Fruit fly (Drosophila melanogaster): ENCODE results near the gene CG33772.
"Not testable (repeated sequence)": the region's sequence is repeated elsewhere in the genome, so short reads cannot be mapped to it uniquely, and the experiment has no call there.

The CG33772 gene

dm6 chr3L:22652425-22652824 is at the start of gene CG33772:
Gene CG33772, minus strand, starts transcription at chr3L:22652525.
- no peak for TF ChIP-seq pan (optimal IDR thresholded peaks at IDR 0.05)
- TF ChIP-seq Dll (optimal IDR thresholded peaks at IDR 0.05): no peak
- TF ChIP-seq EcR (GFP tag; optimal IDR thresholded peaks at IDR 0.05): no peak
- TF ChIP-seq usp (GFP tag; optimal IDR thresholded peaks at IDR 0.05): no peak
- no peak for TF ChIP-seq psq (optimal IDR thresholded peaks at IDR 0.05)
- no peak for TF ChIP-seq CG8478 (optimal IDR thresholded peaks at IDR 0.05)

dm6 chr3L:22699133-22699532 is 46.8 kb upstream of the CG33772 start, which contains the start of gene CG45116:
Gene CG45116, plus strand, starts transcription at chr3L:22699433.
- no peak for TF ChIP-seq CG8478 (optimal IDR thresholded peaks at IDR 0.05)
- TF ChIP-seq pan (optimal IDR thresholded peaks at IDR 0.05): no peak
- TF ChIP-seq Dll (optimal IDR thresholded peaks at IDR 0.05): no peak
- no peak for TF ChIP-seq EcR (GFP tag; optimal IDR thresholded peaks at IDR 0.05)
- no peak for TF ChIP-seq usp (GFP tag; optimal IDR thresholded peaks at IDR 0.05)
- no peak for TF ChIP-seq psq (optimal IDR thresholded peaks at IDR 0.05)

- TF ChIP-seq pan (optimal IDR thresholded peaks at IDR 0.05); usp (GFP tag; optimal IDR thresholded peaks at IDR 0.05); Dll (optimal IDR thresholded peaks at IDR 0.05): not testable (repeated sequence)
These were observed 44.6 kb upstream of the CG33772 start, which contains the start of gene CG32453 for dm6 chr3L:22696930-22697329. Gene CG32453, plus strand, starts transcription at chr3L:22697230.

DNA sequence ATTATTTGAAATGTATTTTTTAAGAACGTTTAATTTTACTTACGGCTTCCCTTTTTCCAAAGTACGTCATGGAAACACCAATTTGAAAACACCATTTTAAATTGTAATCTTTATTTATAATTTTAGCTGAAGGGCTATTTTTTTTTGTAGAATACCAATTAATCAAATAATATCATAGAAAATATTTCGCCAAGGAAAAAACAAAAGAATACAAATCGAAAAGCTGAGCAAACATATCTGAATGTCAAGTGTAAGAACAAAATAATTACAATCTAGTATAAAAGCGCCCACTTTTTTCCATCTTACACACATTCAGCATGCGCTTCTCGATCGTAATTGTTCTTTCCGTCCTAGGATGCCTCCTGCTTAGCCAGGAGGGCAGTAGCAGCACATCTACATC is 43.3 kb upstream of the CG33772 start, which contains the start of gene CG14452:
Gene CG14452 (plus strand): TSS at position 301 of the 400 bp plus-strand sequence.
- TF ChIP-seq EcR (GFP tag; optimal IDR thresholded peaks at IDR 0.05) (no peak), Dll (optimal IDR thresholded peaks at IDR 0.05) (no peak), pan (optimal IDR thresholded peaks at IDR 0.05) (no peak), usp (GFP tag; optimal IDR thresholded peaks at IDR 0.05) (no peak), CG8478 (optimal IDR thresholded peaks at IDR 0.05) (no peak), psq (optimal IDR thresholded peaks at IDR 0.05) (no peak)

DNA sequence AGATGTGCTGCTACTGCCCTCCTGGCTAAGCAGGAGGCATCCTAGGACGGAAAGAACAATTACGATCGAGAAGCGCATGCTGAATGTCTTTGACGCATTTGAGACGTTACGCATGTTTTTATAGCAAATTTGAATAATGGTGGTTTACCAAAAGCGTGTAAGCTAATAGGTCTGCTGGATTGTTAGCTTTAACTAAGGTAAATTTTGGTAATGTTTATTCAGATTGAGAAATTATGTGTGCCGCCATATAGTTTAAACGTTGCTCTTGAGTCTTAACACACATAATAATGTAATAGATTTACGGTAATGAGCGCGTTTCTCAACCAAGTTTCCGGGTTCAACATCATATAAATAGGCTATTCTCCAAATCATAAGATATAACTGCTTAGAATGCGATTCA is 41.4 kb upstream of the CG33772 start, which contains the start of the genes CG12546 and CG14453:
Gene CG12546 (minus strand): TSS at position 101 of the 400 bp plus-strand sequence.
Gene CG14453 (plus strand): TSS at position 372 of the 400 bp plus-strand sequence.
- TF ChIP-seq usp (GFP tag; optimal IDR thresholded peaks at IDR 0.05): no peak
- no peak for TF ChIP-seq CG8478 (optimal IDR thresholded peaks at IDR 0.05)
- no peak for TF ChIP-seq pan (optimal IDR thresholded peaks at IDR 0.05)
- TF ChIP-seq Dll (optimal IDR thresholded peaks at IDR 0.05): no peak
- TF ChIP-seq psq (optimal IDR thresholded peaks at IDR 0.05): no peak
- no peak for TF ChIP-seq EcR (GFP tag; optimal IDR thresholded peaks at IDR 0.05)

dm6 chr3L:22692428-22692827 is 40.1 kb upstream of the CG33772 start, which contains the start of gene CG14454:
Gene CG14454, minus strand, starts transcription at chr3L:22692528.
- not testable (repeated sequence) for TF ChIP-seq pan (optimal IDR thresholded peaks at IDR 0.05); EcR (GFP tag; optimal IDR thresholded peaks at IDR 0.05); CG8478 (optimal IDR thresholded peaks at IDR 0.05)

DNA sequence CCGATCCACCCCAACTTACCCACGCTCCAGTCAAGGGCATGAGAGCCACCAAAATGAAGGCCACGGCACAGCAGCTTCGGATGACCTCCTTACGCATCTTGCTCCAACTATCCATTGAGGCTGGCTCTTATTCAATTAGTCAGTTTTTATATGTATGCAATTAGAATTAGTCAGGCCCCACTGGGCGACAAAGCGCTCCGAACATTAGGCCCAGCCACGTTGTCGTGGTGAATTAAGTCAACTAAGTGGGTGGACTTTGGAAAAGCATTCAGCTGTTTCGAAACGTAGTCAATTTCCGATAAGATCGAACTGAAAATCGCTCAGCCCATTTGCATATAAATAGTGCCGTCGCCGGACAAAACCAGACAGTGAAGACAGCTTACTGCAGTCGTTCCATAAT is 34.7 kb upstream of the CG33772 start, which contains the start of the genes CG14455 and CG14456:
Gene CG14455 (minus strand): TSS at position 101 of the 400 bp plus-strand sequence.
Gene CG14456 (plus strand): TSS at position 236 of the 400 bp plus-strand sequence.
- no peak for TF ChIP-seq EcR (GFP tag; optimal IDR thresholded peaks at IDR 0.05)
- no peak for TF ChIP-seq psq (optimal IDR thresholded peaks at IDR 0.05)
- TF ChIP-seq usp (GFP tag; optimal IDR thresholded peaks at IDR 0.05): no peak
- no peak for TF ChIP-seq CG8478 (optimal IDR thresholded peaks at IDR 0.05)
- no peak for TF ChIP-seq Dll (optimal IDR thresholded peaks at IDR 0.05)
- no peak for TF ChIP-seq pan (optimal IDR thresholded peaks at IDR 0.05)

dm6 chr3L:22680932-22681331 is 28.6 kb upstream of the CG33772 start:
- TF ChIP-seq EcR (GFP tag; optimal IDR thresholded peaks at IDR 0.05) (no peak), Dll (optimal IDR thresholded peaks at IDR 0.05) (no peak), pan (optimal IDR thresholded peaks at IDR 0.05) (no peak), CG8478 (optimal IDR thresholded peaks at IDR 0.05) (no peak), psq (optimal IDR thresholded peaks at IDR 0.05) (no peak), usp (GFP tag; optimal IDR thresholded peaks at IDR 0.05) (no peak)

- TF ChIP-seq Dll (optimal IDR thresholded peaks at IDR 0.05) (no peak), usp (GFP tag; optimal IDR thresholded peaks at IDR 0.05) (no peak), CG8478 (optimal IDR thresholded peaks at IDR 0.05) (no peak), pan (optimal IDR thresholded peaks at IDR 0.05) (no peak), EcR (GFP tag; optimal IDR thresholded peaks at IDR 0.05) (no peak), psq (optimal IDR thresholded peaks at IDR 0.05) (no peak)
These were observed 19.5 kb upstream of the CG33772 start for dm6 chr3L:22671699-22672276.

DNA sequence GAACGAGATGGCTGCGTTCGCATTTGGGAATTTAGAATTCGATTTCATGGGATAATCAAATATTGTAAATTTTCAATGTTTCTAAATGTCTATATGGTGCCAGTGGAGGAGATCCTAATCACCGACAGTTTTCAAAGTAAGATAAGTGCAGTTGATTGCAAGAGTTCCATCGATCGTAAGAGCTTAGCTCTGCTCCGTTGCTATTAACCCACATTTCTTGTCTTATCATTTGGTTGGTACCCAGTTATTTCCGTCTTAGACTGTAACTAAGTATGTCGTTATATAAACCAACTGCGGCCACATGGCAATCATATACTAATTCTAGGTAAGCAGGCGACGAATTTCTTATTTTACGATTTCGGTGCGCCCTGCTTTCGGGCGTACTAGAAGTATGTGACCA is 17.8 kb upstream of the CG33772 start:
- no peak for TF ChIP-seq pan (optimal IDR thresholded peaks at IDR 0.05)
- TF ChIP-seq usp (GFP tag; optimal IDR thresholded peaks at IDR 0.05): no peak

DNA sequence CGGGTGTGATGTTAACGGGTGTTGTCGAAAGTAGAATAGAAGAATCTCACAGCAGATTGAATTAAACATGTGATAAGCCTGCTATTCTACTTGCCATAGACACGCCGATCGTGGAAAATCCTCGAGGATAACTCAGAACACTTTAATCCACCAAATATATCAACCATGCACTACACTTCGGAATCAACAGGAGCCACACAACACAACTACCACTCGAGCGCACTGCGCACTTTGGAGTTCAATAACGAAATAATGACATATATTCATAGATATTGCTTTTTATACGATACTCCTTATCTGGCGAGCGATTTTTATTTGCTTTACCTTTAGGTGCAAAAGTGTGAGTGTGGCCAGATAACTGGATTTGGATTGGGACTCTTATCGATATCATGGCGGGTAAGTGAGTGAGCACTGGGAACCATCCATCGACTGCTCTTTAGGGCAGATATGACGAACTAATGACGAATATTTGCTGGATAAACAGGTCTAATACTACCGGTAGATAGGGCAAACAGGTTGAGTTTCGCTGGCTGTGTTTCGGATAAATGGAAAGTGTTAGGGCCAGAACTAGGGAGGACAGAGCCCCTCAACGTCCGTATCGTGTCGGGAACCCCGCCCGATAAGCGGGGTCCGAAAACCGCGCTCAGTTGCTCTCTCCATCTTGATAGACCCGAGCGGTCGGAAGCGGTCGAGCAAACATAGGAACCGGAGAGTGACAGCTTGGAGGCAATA is 17.1 kb upstream of the CG33772 start, which contains the start of gene Jhbp6:
Gene Jhbp6 (plus strand): TSS at position 682 of the 732 bp plus-strand sequence.
- TF ChIP-seq pan (optimal IDR thresholded peaks at IDR 0.05) (no peak), usp (GFP tag; optimal IDR thresholded peaks at IDR 0.05) (no peak), CG8478 (optimal IDR thresholded peaks at IDR 0.05) (no peak), Dll (optimal IDR thresholded peaks at IDR 0.05) (no peak), EcR (GFP tag; optimal IDR thresholded peaks at IDR 0.05) (no peak), psq (optimal IDR thresholded peaks at IDR 0.05) (no peak)

DNA sequence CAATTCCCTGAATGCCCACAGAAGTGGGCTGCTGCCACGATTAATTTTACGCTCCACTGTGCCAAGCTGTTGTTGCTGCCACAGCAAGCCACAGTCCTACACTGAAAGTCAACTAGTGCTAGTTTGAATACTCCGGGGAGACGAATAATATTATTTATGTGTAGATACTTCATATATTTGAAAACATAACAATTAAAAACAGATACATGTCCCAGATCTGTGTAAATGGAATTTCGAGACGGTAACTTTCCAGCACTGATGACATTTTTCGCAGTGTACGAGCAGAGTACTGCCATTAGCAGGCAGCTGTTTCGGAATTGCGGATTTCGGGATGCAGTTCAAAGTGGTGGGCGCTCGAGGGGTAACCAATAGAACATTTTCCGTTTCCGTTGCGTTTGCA is 12.8 kb upstream of the CG33772 start:
- no peak for TF ChIP-seq Dll (optimal IDR thresholded peaks at IDR 0.05)
- no peak for TF ChIP-seq usp (GFP tag; optimal IDR thresholded peaks at IDR 0.05)
- TF ChIP-seq pan (optimal IDR thresholded peaks at IDR 0.05): no peak
- TF ChIP-seq CG8478 (optimal IDR thresholded peaks at IDR 0.05): no peak
- TF ChIP-seq psq (optimal IDR thresholded peaks at IDR 0.05): no peak
- no peak for TF ChIP-seq EcR (GFP tag; optimal IDR thresholded peaks at IDR 0.05)
